ENCODE assay signal across 4 fruit fly cellular contexts in genomic region chr2L:717783-718182, dm6.
TF ChIP-seq lines count a peak whose summit lies in the region.

No protein-coding gene starts in this region.

- TF ChIP-seq CTCF in whole organism, embryonic (GFP tag; optimal IDR thresholded peaks at IDR 0.05; lab: Kevin White, UChicago), result no peak

TF ChIP-seq in whole organism, embryonic, 481 proteins besides CTCF, POLR2A, EP300 and RAD21:
- TF ChIP-seq Gsc (GFP tag; IDR thresholded peaks at IDR 0.05; lab: Robert Waterston, UW) (no peak), D19A (tag; optimal IDR thresholded peaks at IDR 0.05; lab: Kevin White, UChicago) (peak; percentile 10)

TF ChIP-seq in whole organism, prepupa, 60 proteins besides CTCF, POLR2A, EP300 and RAD21 (continues in another document):
- TF ChIP-seq CG10669 (GFP tag; optimal IDR thresholded peaks at IDR 0.05; lab: Kevin White, UChicago) (peak; percentile 36), pdm3 (GFP tag; optimal IDR thresholded peaks at IDR 0.05; lab: Kevin White, UChicago) (no peak), lz (GFP tag; optimal IDR thresholded peaks at IDR 0.05; lab: Kevin White, UChicago) (no peak), vri (GFP tag; optimal IDR thresholded peaks at IDR 0.05; lab: Kevin White, UChicago) (no peak), Hr38 (GFP tag; optimal IDR thresholded peaks at IDR 0.05; lab: Kevin White, UChicago) (no peak), acj6 (GFP tag; optimal IDR thresholded peaks at IDR 0.05; lab: Kevin White, UChicago) (peak; percentile 37), Eip75B (GFP tag; optimal IDR thresholded peaks at IDR 0.05; lab: Kevin White, UChicago) (peak; percentile 2), dac (GFP tag; optimal IDR thresholded peaks at IDR 0.05; lab: Kevin White, UChicago) (no peak), Sox15 (GFP tag; optimal IDR thresholded peaks at IDR 0.05; lab: Kevin White, UChicago) (no peak), Smox (GFP tag; optimal IDR thresholded peaks at IDR 0.05; lab: Kevin White, UChicago) (no peak), CG31627 (GFP tag; optimal IDR thresholded peaks at IDR 0.05; lab: Kevin White, UChicago) (no peak), CG16779 (tag; optimal IDR thresholded peaks at IDR 0.05; lab: Kevin White, UChicago) (no peak), Gug (GFP tag; IDR thresholded peaks at IDR 0.05; lab: Robert Waterston, UW) (no peak), CG6276 (GFP tag; optimal IDR thresholded peaks at IDR 0.05; lab: Kevin White, UChicago) (no peak), Eip78C (GFP tag; lab: Kevin White, UChicago) (peak; percentile 73), CG4318 (GFP tag; optimal IDR thresholded peaks at IDR 0.05; lab: Kevin White, UChicago) (no peak), esn (GFP tag; optimal IDR thresholded peaks at IDR 0.05; lab: Kevin White, UChicago) (no peak), Eip93F (GFP tag; optimal IDR thresholded peaks at IDR 0.05; lab: Kevin White, UChicago) (no peak), fd85E (GFP tag; optimal IDR thresholded peaks at IDR 0.05; lab: Kevin White, UChicago) (no peak), spab (GFP tag; optimal IDR thresholded peaks at IDR 0.05; lab: Kevin White, UChicago) (peak; percentile 33), CG6163 (GFP tag; IDR thresholded peaks at IDR 0.05; lab: Robert Waterston, UW) (peak; percentile 37; the same call in 1 of the 3 replicates), Blimp-1 (GFP tag; optimal IDR thresholded peaks at IDR 0.05; lab: Kevin White, UChicago) (no peak), eg (GFP tag; IDR thresholded peaks at IDR 0.05; lab: Robert Waterston, UW) (0 out of 3 replicates have a peak, but pooled peaks have one; percentile 10), CG3032 (tag; optimal IDR thresholded peaks at IDR 0.05; lab: Kevin White, UChicago) (peak; percentile 57), CG8119 (GFP tag; IDR thresholded peaks at IDR 0.05; lab: Robert Waterston, UW) (no peak), net (GFP tag; optimal IDR thresholded peaks at IDR 0.05; lab: Kevin White, UChicago) (no peak), CG9139 (GFP tag; optimal IDR thresholded peaks at IDR 0.05; lab: Kevin White, UChicago) (no peak), CG6792 (GFP tag; optimal IDR thresholded peaks at IDR 0.05; lab: Kevin White, UChicago) (peak; percentile 12), Lpt (GFP tag; optimal IDR thresholded peaks at IDR 0.05; lab: Kevin White, UChicago) (no peak), Met (GFP tag; optimal IDR thresholded peaks at IDR 0.05; lab: Kevin White, UChicago) (peak; percentile 9), fkh (GFP tag; optimal IDR thresholded peaks at IDR 0.05; lab: Kevin White, UChicago) (no peak)

TF ChIP-seq in whole organism, pupa, 21 proteins besides CTCF, POLR2A, EP300 and RAD21:
- TF ChIP-seq Ets98B (GFP tag; IDR thresholded peaks at IDR 0.05; lab: Robert Waterston, UW), result no peak
- peak; percentile 4 for TF ChIP-seq Pif1A (GFP tag; optimal IDR thresholded peaks at IDR 0.05; lab: Kevin White, UChicago)
- TF ChIP-seq CG8301 (tag; optimal IDR thresholded peaks at IDR 0.05; lab: Kevin White, UChicago), result peak; percentile 9
- peak; percentile 11 for TF ChIP-seq CG34367 (tag; optimal IDR thresholded peaks at IDR 0.05; lab: Kevin White, UChicago)
- peak; percentile 55 for TF ChIP-seq CG9948 (tag; optimal IDR thresholded peaks at IDR 0.05; lab: Kevin White, UChicago)
- TF ChIP-seq EcR (GFP tag; optimal IDR thresholded peaks at IDR 0.05; lab: Kevin White, UChicago), result no peak
- TF ChIP-seq rn (GFP tag; IDR thresholded peaks at IDR 0.05; lab: Robert Waterston, UW), result no peak
- TF ChIP-seq CG12605 (GFP tag; IDR thresholded peaks at IDR 0.05; lab: Robert Waterston, UW), result no peak
- no peak for TF ChIP-seq CG32121 (GFP tag; IDR thresholded peaks at IDR 0.05; lab: Robert Waterston, UW)
- peak; percentile 35 for TF ChIP-seq CG14655 (GFP tag; optimal IDR thresholded peaks at IDR 0.05; lab: Kevin White, UChicago)
- peak; percentile 27 for TF ChIP-seq Pif1B (GFP tag; optimal IDR thresholded peaks at IDR 0.05; lab: Kevin White, UChicago)
- TF ChIP-seq fd96Ca (GFP tag; IDR thresholded peaks at IDR 0.05; lab: Robert Waterston, UW), result no peak
- TF ChIP-seq CG8159 (tag; optimal IDR thresholded peaks at IDR 0.05; lab: Kevin White, UChicago), result peak; percentile 67
- no peak for TF ChIP-seq CG10348 (GFP tag; IDR thresholded peaks at IDR 0.05; lab: Robert Waterston, UW)
- peak; percentile 53 for TF ChIP-seq CG17806 (tag; optimal IDR thresholded peaks at IDR 0.05; lab: Kevin White, UChicago)
- TF ChIP-seq gl (tag; optimal IDR thresholded peaks at IDR 0.05; lab: Kevin White, UChicago), result no peak
- no peak for TF ChIP-seq Snoo (tag; optimal IDR thresholded peaks at IDR 0.05; lab: Kevin White, UChicago)
- no peak for TF ChIP-seq CG13204 (GFP tag; optimal IDR thresholded peaks at IDR 0.05; lab: Kevin White, UChicago)
- 0 out of 3 replicates have a peak, but pooled peaks have one; percentile 24 for TF ChIP-seq CG4496 (GFP tag; IDR thresholded peaks at IDR 0.05; lab: Robert Waterston, UW)
- peak; percentile 23 for TF ChIP-seq D1 (tag; optimal IDR thresholded peaks at IDR 0.05; lab: Kevin White, UChicago)
- TF ChIP-seq CG15710 (tag; optimal IDR thresholded peaks at IDR 0.05; lab: Kevin White, UChicago), result peak; percentile 48

TF ChIP-seq in whole organism, wandering third instar larva, 38 proteins besides CTCF, POLR2A, EP300 and RAD21:
- TF ChIP-seq jim (GFP tag; optimal IDR thresholded peaks at IDR 0.05; lab: Kevin White, UChicago), result no peak
- no peak for TF ChIP-seq Mio (GFP tag; optimal IDR thresholded peaks at IDR 0.05; lab: Kevin White, UChicago)
- TF ChIP-seq dmrt93B (GFP tag; optimal IDR thresholded peaks at IDR 0.05; lab: Kevin White, UChicago), result no peak
- peak; percentile 20 for TF ChIP-seq woc (GFP tag; optimal IDR thresholded peaks at IDR 0.05; lab: Kevin White, UChicago)
- TF ChIP-seq fru (GFP tag; optimal IDR thresholded peaks at IDR 0.05; lab: Kevin White, UChicago), result no peak
- no peak for TF ChIP-seq pan (optimal IDR thresholded peaks at IDR 0.05; lab: Kevin White, UChicago)
- no peak for TF ChIP-seq OdsH (GFP tag; optimal IDR thresholded peaks at IDR 0.05; lab: Kevin White, UChicago)
- no peak for TF ChIP-seq Hr78 (GFP tag; optimal IDR thresholded peaks at IDR 0.05; lab: Kevin White, UChicago)
- no peak for TF ChIP-seq br (GFP tag; optimal IDR thresholded peaks at IDR 0.05; lab: Kevin White, UChicago)
- TF ChIP-seq dsf (GFP tag; optimal IDR thresholded peaks at IDR 0.05; lab: Kevin White, UChicago; ENCODE audit: borderline replicate concordance), result no peak
- peak; percentile 21 for TF ChIP-seq rgr (GFP tag; optimal IDR thresholded peaks at IDR 0.05; lab: Kevin White, UChicago)
- no peak for TF ChIP-seq CG32264 (GFP tag; optimal IDR thresholded peaks at IDR 0.05; lab: Kevin White, UChicago)
- no peak for TF ChIP-seq GATAd (GFP tag; optimal IDR thresholded peaks at IDR 0.05; lab: Kevin White, UChicago)
- TF ChIP-seq dl (GFP tag; optimal IDR thresholded peaks at IDR 0.05; lab: Kevin White, UChicago; ENCODE audit: insufficient read depth in 1 of 2, partially characterized antibody in 2 of 2), result no peak
- TF ChIP-seq Jra (GFP tag; optimal IDR thresholded peaks at IDR 0.05; lab: Kevin White, UChicago), result no peak
- TF ChIP-seq Hnf4 (GFP tag; optimal IDR thresholded peaks at IDR 0.05; lab: Kevin White, UChicago), result no peak
- no peak for TF ChIP-seq Hr83 (GFP tag; optimal IDR thresholded peaks at IDR 0.05; lab: Kevin White, UChicago; ENCODE audit: poor library complexity, severe bottlenecking)
- peak; percentile 48 for TF ChIP-seq HLH106 (tag; optimal IDR thresholded peaks at IDR 0.05; lab: Kevin White, UChicago)
- no peak for TF ChIP-seq psq (GFP tag; optimal IDR thresholded peaks at IDR 0.05; lab: Kevin White, UChicago)
- TF ChIP-seq foxo (GFP tag; optimal IDR thresholded peaks at IDR 0.05; lab: Kevin White, UChicago), result peak in 1 of 2 experiments; percentile 23
- no peak for TF ChIP-seq Myc (optimal IDR thresholded peaks at IDR 0.05; lab: Kevin White, UChicago)
